Worm (Caenorhabditis elegans) whole organism, L4 larva: ENCODE results near the gene F52H3.11.
A peak's percentile ranks its signal among the peaks of the same experiment; 100 is the strongest.

ENCODE experiments used
- D1046.2 ChIP-seq: fragments of 200-800 bp; sonication (Bioruptor generic); IDR thresholded peaks from 2 replicates; pipeline ENCODE4 v1.3.6; 2022; ENCODE audit warnings: missing genetic modification characterization, missing compliant biosample characterization
- F37D6.2 ChIP-seq: sonication (generic microtip); optimal IDR thresholded peaks from 2 replicates; lab custom pipeline; 2016; ENCODE audit warnings: mild to moderate bottlenecking, missing genetic modification characterization, missing compliant biosample characterization
- F49E8.2 ChIP-seq: sonication (generic microtip); optimal IDR thresholded peaks from 2 replicates; lab custom pipeline; 2016; ENCODE audit warnings: missing compliant biosample characterization, mild to moderate bottlenecking, missing genetic modification characterization, borderline replicate concordance
- R02D3.7 ChIP-seq: fragments of 150-350 bp; sonication (generic microtip); optimal IDR thresholded peaks from 3 replicates; lab custom pipeline; 2014; ENCODE audit warnings: missing biosample characterization, missing genetic modification characterization
- Y75B8A.6 ChIP-seq: fragments of 200-800 bp; sonication (Bioruptor generic); IDR thresholded peaks from 2 replicates; pipeline ENCODE4 v1.3.6; 2022; ENCODE audit warnings: missing genetic modification reagents, missing genetic modification characterization, missing compliant biosample characterization
- ZK337.2 ChIP-seq: fragments of 200-800 bp; sonication (Bioruptor generic); IDR thresholded peaks from 2 replicates; pipeline ENCODE4 v1.3.6; 2022; ENCODE audit warnings: missing genetic modification reagents, missing genetic modification characterization, missing compliant biosample characterization
- ZK546.5 ChIP-seq, 2 experiments: sonication (generic microtip); optimal IDR thresholded peaks; 2 replicates each; lab custom pipeline; 2017; ENCODE audit warnings: missing biosample characterization in 2 of 2, missing genetic modification characterization in 2 of 2
- ama-1 ChIP-seq: fragments of 150-350 bp; optimal IDR thresholded peaks from 2 replicates; lab custom pipeline; 2014; ENCODE audit warnings: inconsistent platforms, mixed read lengths
- ceh-62 ChIP-seq: sonication (generic microtip); optimal IDR thresholded peaks from 2 replicates; lab custom pipeline; 2017; ENCODE audit warnings: missing biosample characterization, missing genetic modification characterization
- ctbp-1 ChIP-seq: fragments of 200-800 bp; sonication (Bioruptor generic); IDR thresholded peaks from 2 replicates; pipeline ENCODE4 v1.3.6; 2022; ENCODE audit warnings: missing genetic modification reagents, missing genetic modification characterization, missing compliant biosample characterization
- daf-16 ChIP-seq, 3 experiments: sonication (generic microtip); optimal IDR thresholded peaks; 2 replicates each; lab custom pipeline; 2016 to 2017; ENCODE audit warnings: missing genetic modification characterization in 3 of 3, missing genetic modification reagents in 3 of 3, mild to moderate bottlenecking in 2 of 3, missing compliant biosample characterization in 2 of 3, missing biosample characterization in 1 of 3, moderate library complexity in 1 of 3
- daf-19 ChIP-seq: fragments of 200-800 bp; sonication (Bioruptor generic); conservative IDR thresholded peaks from 2 replicates; pipeline ENCODE4 v1.3.6; 2022; ENCODE audit warnings: missing genetic modification characterization, missing compliant biosample characterization
- daf-8 ChIP-seq: fragments of 200-800 bp; sonication (Bioruptor generic); IDR thresholded peaks from 2 replicates; pipeline ENCODE4 v1.3.6; 2022; ENCODE audit warnings: missing genetic modification characterization, missing compliant biosample characterization
- duxl-1 ChIP-seq: sonication (generic microtip); optimal IDR thresholded peaks from 2 replicates; lab custom pipeline; 2016; ENCODE audit warnings: mild to moderate bottlenecking, missing genetic modification characterization, moderate library complexity, missing compliant biosample characterization; ENCODE audit not compliant: poor library complexity
- dve-1 ChIP-seq: sonication (generic microtip); optimal IDR thresholded peaks from 2 replicates; lab custom pipeline; 2017; ENCODE audit warnings: antibody characterized with exemption, mild to moderate bottlenecking, missing genetic modification characterization, missing compliant biosample characterization; ENCODE audit not compliant: insufficient read depth
- egl-27 ChIP-seq: sonication (generic microtip); optimal IDR thresholded peaks from 3 replicates; lab custom pipeline; 2017; ENCODE audit warnings: missing biosample characterization, missing genetic modification reagents, missing genetic modification characterization
- fkh-10 ChIP-seq: fragments of 150-350 bp; optimal IDR thresholded peaks from 2 replicates; lab custom pipeline; 2014; ENCODE audit warnings: missing biosample characterization, missing genetic modification reagents, missing genetic modification characterization
- gei-8 ChIP-seq: fragments of 200-800 bp; sonication (Bioruptor generic); optimal IDR thresholded peaks from 2 replicates; lab custom pipeline; 2018; ENCODE audit warnings: mild to moderate bottlenecking, missing genetic modification characterization, missing compliant biosample characterization
- hlh-30 ChIP-seq: sonication (generic microtip); optimal IDR thresholded peaks from 2 replicates; lab custom pipeline; 2017; ENCODE audit warnings: antibody characterized with exemption, mild to moderate bottlenecking, missing genetic modification characterization, missing compliant biosample characterization; ENCODE audit not compliant: insufficient read depth
- hmg-1.1 ChIP-seq: fragments of 200-800 bp; sonication (Bioruptor generic); IDR thresholded peaks from 2 replicates; pipeline ENCODE4 v1.3.6; 2022; ENCODE audit warnings: missing genetic modification reagents, missing genetic modification characterization, missing compliant biosample characterization
- lim-7 ChIP-seq: fragments of 200-800 bp; sonication (Bioruptor generic); IDR thresholded peaks from 2 replicates; pipeline ENCODE4 v1.3.6; 2022; ENCODE audit warnings: missing genetic modification characterization, missing compliant biosample characterization
- lin-13 ChIP-seq: fragments of 150-350 bp; optimal IDR thresholded peaks from 2 replicates; lab custom pipeline; 2014; ENCODE audit warnings: missing biosample characterization, missing genetic modification reagents, missing genetic modification characterization
- lin-29 ChIP-seq: fragments of 200-800 bp; sonication (Bioruptor generic); IDR thresholded peaks from 2 replicates; pipeline ENCODE4 v1.3.6; 2022; ENCODE audit warnings: missing genetic modification reagents, missing genetic modification characterization, missing compliant biosample characterization
- lsy-2 ChIP-seq, 2 experiments: fragments of 150-350 bp in 1 of 2; sonication (generic microtip) in 1 of 2; optimal IDR thresholded peaks; 2 replicates each; lab custom pipeline; 2014 to 2017; ENCODE audit warnings: missing biosample characterization in 2 of 2, missing genetic modification characterization in 2 of 2
- madf-5 ChIP-seq, 2 experiments: fragments of 200-800 bp; sonication (Bioruptor generic); IDR thresholded peaks; 2 replicates each; pipeline ENCODE4 v1.3.6; 2022; ENCODE audit warnings: missing compliant biosample characterization in 2 of 2, missing genetic modification characterization in 2 of 2
- mxl-3 ChIP-seq: fragments of 200-800 bp; sonication (Bioruptor generic); optimal IDR thresholded peaks from 2 replicates; lab custom pipeline; 2018; ENCODE audit warnings: mild to moderate bottlenecking, missing genetic modification characterization, missing compliant biosample characterization
- nhr-10 ChIP-seq: fragments of 150-350 bp; optimal IDR thresholded peaks from 2 replicates; lab custom pipeline; 2014; ENCODE audit warnings: missing biosample characterization, missing genetic modification characterization
- nhr-11 ChIP-seq: fragments of 150-350 bp; optimal IDR thresholded peaks from 2 replicates; lab custom pipeline; 2014; ENCODE audit warnings: missing biosample characterization, missing genetic modification characterization
- nhr-111 ChIP-seq: fragments of 200-800 bp; sonication (Bioruptor generic); optimal IDR thresholded peaks from 2 replicates; lab custom pipeline; 2018; ENCODE audit warnings: mild to moderate bottlenecking, missing genetic modification characterization, missing compliant biosample characterization
- nhr-237 ChIP-seq: sonication (generic microtip); optimal IDR thresholded peaks from 2 replicates; lab custom pipeline; 2017; ENCODE audit warnings: missing biosample characterization, missing genetic modification characterization
- nhr-28 ChIP-seq: fragments of 150-350 bp; optimal IDR thresholded peaks from 2 replicates; lab custom pipeline; 2014; ENCODE audit warnings: missing biosample characterization, missing genetic modification characterization
- pqm-1 ChIP-seq: sonication (generic microtip); optimal IDR thresholded peaks from 2 replicates; lab custom pipeline; 2017; ENCODE audit warnings: missing biosample characterization, missing genetic modification characterization
- sdz-12 ChIP-seq: fragments of 200-800 bp; sonication (Bioruptor generic); optimal IDR thresholded peaks from 2 replicates; lab custom pipeline; 2018; ENCODE audit warnings: mild to moderate bottlenecking, missing genetic modification characterization, missing compliant biosample characterization
- unc-130 ChIP-seq: sonication (generic microtip); optimal IDR thresholded peaks from 2 replicates; lab custom pipeline; 2016; ENCODE audit warnings: missing genetic modification reagents, missing genetic modification characterization, missing compliant biosample characterization
- zag-1 ChIP-seq: fragments of 150-350 bp; optimal IDR thresholded peaks from 2 replicates; lab custom pipeline; 2014; ENCODE audit warnings: missing biosample characterization, missing genetic modification characterization
- zip-2 ChIP-seq: fragments of 150-350 bp; optimal IDR thresholded peaks from 2 replicates; lab custom pipeline; 2014; ENCODE audit warnings: missing biosample characterization, missing genetic modification characterization
- ztf-11 ChIP-seq: fragments of 150-350 bp; optimal IDR thresholded peaks from 2 replicates; lab custom pipeline; 2014; ENCODE audit warnings: missing biosample characterization, missing genetic modification characterization
- ztf-7 ChIP-seq: fragments of 150-350 bp; optimal IDR thresholded peaks from 2 replicates; lab custom pipeline; 2014; ENCODE audit warnings: missing biosample characterization, missing genetic modification characterization

F52H3.11 gene

DNA sequence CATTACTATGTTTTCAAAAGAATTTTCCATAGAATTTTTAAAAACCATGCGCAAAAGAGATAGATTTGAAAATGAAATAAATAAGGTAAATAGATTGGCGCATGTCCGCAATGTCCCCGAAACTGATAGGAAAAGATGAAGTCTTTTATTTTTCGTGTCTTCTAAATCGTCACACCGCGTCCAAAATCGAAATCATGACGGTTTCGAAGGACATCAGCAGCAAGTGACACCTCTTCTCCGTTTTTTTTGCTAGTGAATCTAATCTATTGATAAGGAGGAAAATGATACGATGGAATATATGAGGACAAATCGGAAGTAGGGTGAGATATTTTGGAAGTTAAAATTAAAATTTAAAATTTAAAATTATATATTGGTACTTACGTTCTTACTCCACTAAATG, 29.0 kb upstream of the F52H3.11 start:
- peak; percentile 10 for TF ChIP-seq hlh-30
- TF ChIP-seq nhr-28 (tag; lab: Kevin White, UChicago) = peak; percentile 48
- TF ChIP-seq gei-8 = no peak

DNA sequence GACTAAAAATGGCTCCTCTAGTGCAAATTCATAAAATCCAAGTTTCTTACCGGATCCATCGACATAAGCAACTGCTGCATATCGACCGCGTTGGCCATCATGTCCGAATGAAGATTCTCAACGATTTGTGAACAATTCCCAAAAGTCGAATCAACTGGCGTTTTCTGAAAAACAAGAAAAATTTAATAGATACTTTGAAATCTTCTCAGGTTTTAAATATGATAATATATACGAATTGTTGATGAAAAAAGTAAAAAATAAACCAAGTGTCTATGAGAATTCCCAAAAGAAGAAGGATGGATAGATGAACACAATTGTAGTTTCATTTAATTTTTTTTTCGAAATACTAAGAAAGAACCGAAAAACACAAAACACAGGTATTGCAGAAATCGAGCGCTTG, 22.9 kb upstream of the F52H3.11 start, which contains the start of gene die-1:
die-1 (minus strand) TSS at position 101 of the 400 bp plus-strand sequence.
- no peak for TF ChIP-seq lin-29
- TF ChIP-seq, all 104 proteins: peak for 0

DNA sequence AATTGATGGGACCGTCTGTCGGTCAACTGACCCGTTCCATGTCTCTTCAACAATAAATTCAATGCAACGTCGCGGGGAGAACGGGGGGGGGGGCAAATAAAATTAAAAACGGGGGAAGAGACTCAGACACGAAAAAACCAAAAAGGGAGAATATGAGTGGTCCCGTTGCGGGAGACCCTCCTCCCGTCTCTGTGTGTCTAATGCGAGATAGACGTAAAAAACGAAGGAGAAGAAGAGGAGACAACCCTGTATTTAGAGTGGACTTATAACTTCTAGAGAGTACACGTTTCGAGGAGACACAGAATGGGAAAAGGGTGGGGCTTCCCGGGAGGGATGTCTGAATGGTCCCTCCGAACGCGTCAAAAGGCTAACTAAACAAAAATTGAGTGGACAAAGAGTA, 20.5 kb upstream of the F52H3.11 start:
- TF ChIP-seq lin-13 (GFP tag; lab: Kevin White, UChicago) (no peak), pqm-1 (no peak), unc-130 (GFP tag; lab: Kevin White, UChicago) (no peak), fkh-10 (GFP tag; lab: Kevin White, UChicago) (no peak), nhr-237 (tag; lab: Kevin White, UChicago) (no peak), ctbp-1 (GFP tag; lab: Robert Waterston, UW) (no peak), R02D3.7 (no peak), dve-1 (tag; lab: Kevin White, UChicago) (no peak), ztf-7 (tag; lab: Kevin White, UChicago) (no peak), ama-1 (lab: Kevin White, UChicago) (no peak), hlh-30 (no peak), duxl-1 (tag; lab: Kevin White, UChicago) (no peak), sdz-12 (GFP tag; lab: Kevin White, UChicago) (no peak), hmg-1.1 (no peak), madf-5 (GFP tag; IDR thresholded peaks at IDR 0.05; lab: Robert Waterston, UW) (no peak)

ce11 chrII:10060508-10060907, 15.5 kb upstream of the F52H3.11 start, which contains the start of gene stg-1:
stg-1 (minus strand) TSS chrII:10060660.
- TF ChIP-seq pqm-1 (no peak), F49E8.2 (tag; lab: Kevin White, UChicago) (no peak), daf-16 (GFP tag; optimal IDR thresholded peaks at IDR 0.05; lab: Kevin White, UChicago) (no peak), daf-16 (tag; optimal IDR thresholded peaks at IDR 0.05; lab: Kevin White, UChicago) (no peak), lin-29 (no peak), lsy-2 (tag; optimal IDR thresholded peaks at IDR 0.05; lab: Kevin White, UChicago) (no peak), daf-8 (GFP tag; lab: Robert Waterston, UW) (no peak), daf-19 (GFP tag; lab: Robert Waterston, UW) (no peak), ZK546.5 (tag; optimal IDR thresholded peaks at IDR 0.05; lab: Kevin White, UChicago) (no peak)
- TF ChIP-seq, all 104 proteins: peak for 0

- no peak for TF ChIP-seq F37D6.2 (tag; lab: Kevin White, UChicago)
- no peak for TF ChIP-seq Y75B8A.6 (GFP tag; lab: Robert Waterston, UW)
- no peak for TF ChIP-seq ctbp-1 (GFP tag; lab: Robert Waterston, UW)
- TF ChIP-seq nhr-10 = no peak
- TF ChIP-seq hmg-1.1 = no peak
- no peak for TF ChIP-seq nhr-111 (GFP tag; lab: Kevin White, UChicago)
- TF ChIP-seq R02D3.7 = no peak
- no peak for TF ChIP-seq ceh-62 (tag; lab: Kevin White, UChicago)
- TF ChIP-seq nhr-11 (tag; lab: Kevin White, UChicago) = no peak
- no peak for TF ChIP-seq ztf-11
- TF ChIP-seq ama-1 (lab: Kevin White, UChicago) = no peak
- TF ChIP-seq zag-1 (tag; lab: Kevin White, UChicago) = no peak
- TF ChIP-seq egl-27 = no peak
- no peak for TF ChIP-seq lsy-2 (tag; optimal IDR thresholded peaks at IDR 0.05; lab: Kevin White, UChicago)
- no peak for TF ChIP-seq mxl-3 (GFP tag; lab: Kevin White, UChicago)
- no peak for TF ChIP-seq lim-7 (GFP tag; lab: Robert Waterston, UW)
- TF ChIP-seq zip-2 (tag; lab: Kevin White, UChicago) = no peak
- no peak for TF ChIP-seq D1046.2 (GFP tag; lab: Robert Waterston, UW)
- no peak for TF ChIP-seq ZK337.2 (GFP tag; lab: Robert Waterston, UW)
- TF ChIP-seq F49E8.2 (tag; lab: Kevin White, UChicago) = no peak
- TF ChIP-seq, all 104 proteins: peak for 0
Observed at ce11 chrII:10056545-10057038, 11.6 kb upstream of the F52H3.11 start, which contains the start of gene C18D1.2. C18D1.2 (plus strand) TSS chrII:10056988.
